Fruit fly (Drosophila melanogaster) whole organism, wandering third instar larva: ENCODE measurements around the gene CG42784.

Experiments used
- Abd-B ChIP-seq: fragments of >200 bp; optimal IDR thresholded peaks from 2 replicates; lab custom pipeline; 2017; ENCODE audit warnings: missing biosample characterization, missing genetic modification characterization
- CG9705 ChIP-seq: fragments of 200-800 bp; sonication (Bioruptor generic); optimal IDR thresholded peaks from 2 replicates; lab custom pipeline; 2018; ENCODE audit warnings: missing biosample characterization, mild to moderate bottlenecking, missing genetic modification characterization
- CrebA ChIP-seq: fragments of 200-800 bp; sonication (Bioruptor generic); optimal IDR thresholded peaks from 2 replicates; lab custom pipeline; 2016; ENCODE audit warnings: missing biosample characterization, mild to moderate bottlenecking, missing genetic modification characterization, borderline replicate concordance
- Dif ChIP-seq: fragments of 200-275, 200-300 bp; sonication (Bioruptor generic); optimal IDR thresholded peaks from 2 replicates; lab custom pipeline; 2018; ENCODE audit warnings: missing biosample characterization, missing genetic modification characterization; ENCODE audit not compliant: partially characterized antibody
- HLH106 ChIP-seq: fragments of 200-800 bp; optimal IDR thresholded peaks from 3 replicates; lab custom pipeline; 2019; ENCODE audit warnings: missing biosample characterization, mild to moderate bottlenecking, missing genetic modification characterization, moderate library complexity
- Hnf4 ChIP-seq: fragments of 200-800 bp; sonication (Bioruptor generic); optimal IDR thresholded peaks from 2 replicates; lab custom pipeline; 2016; ENCODE audit warnings: missing biosample characterization, mild to moderate bottlenecking, missing genetic modification characterization
- Hr78 ChIP-seq: fragments of >200 bp; optimal IDR thresholded peaks from 2 replicates; lab custom pipeline; 2017; ENCODE audit warnings: missing biosample characterization, missing genetic modification characterization
- Hr83 ChIP-seq: fragments of 200-300 bp; sonication (Bioruptor generic); optimal IDR thresholded peaks from 2 replicates; lab custom pipeline; 2016; ENCODE audit warnings: missing biosample characterization, mild to moderate bottlenecking, missing genetic modification characterization, moderate library complexity; ENCODE audit not compliant: poor library complexity, severe bottlenecking
- Jra ChIP-seq: sonication (Bioruptor generic); optimal IDR thresholded peaks from 2 replicates; lab custom pipeline; 2016; ENCODE audit warnings: missing biosample characterization, missing genetic modification characterization
- Mio ChIP-seq: sonication (Bioruptor generic); optimal IDR thresholded peaks from 2 replicates; lab custom pipeline; 2016; ENCODE audit warnings: missing biosample characterization, missing genetic modification characterization
- Myc ChIP-seq: fragments of >200 bp; optimal IDR thresholded peaks from 2 replicates; lab custom pipeline; 2017
- N ChIP-seq: fragments of >200 bp; optimal IDR thresholded peaks from 2 replicates; lab custom pipeline; 2018; ENCODE audit warnings: missing biosample characterization, missing external identifiers, missing genetic modification characterization
- OdsH ChIP-seq: fragments of 200-800 bp; sonication (Bioruptor generic); optimal IDR thresholded peaks from 2 replicates; lab custom pipeline; 2016; ENCODE audit warnings: missing biosample characterization, mild to moderate bottlenecking, missing genetic modification characterization
- Rel ChIP-seq, 2 experiments: fragments of 200-800 bp; sonication (Bioruptor generic) in 1 of 2; optimal IDR thresholded peaks; 2 replicates in 1 of 2; 3 replicates in 1 of 2; lab custom pipeline; 2016 to 2019; ENCODE audit warnings: mild to moderate bottlenecking in 2 of 2, missing biosample characterization in 2 of 2, missing genetic modification characterization in 2 of 2, moderate library complexity in 1 of 2
- Sp1 ChIP-seq: fragments of 200-800 bp; sonication (Bioruptor generic); optimal IDR thresholded peaks from 3 replicates; lab custom pipeline; 2019; ENCODE audit warnings: missing biosample characterization, mild to moderate bottlenecking, missing genetic modification characterization, moderate library complexity
- Vsx2 ChIP-seq: fragments of 200-300, 225-300 bp; sonication (Bioruptor generic); optimal IDR thresholded peaks from 2 replicates; lab custom pipeline; 2018; ENCODE audit warnings: missing biosample characterization, missing genetic modification characterization; ENCODE audit not compliant: partially characterized antibody
- br ChIP-seq: fragments of 200-800 bp; sonication (Bioruptor generic); optimal IDR thresholded peaks from 2 replicates; lab custom pipeline; 2016; ENCODE audit warnings: missing biosample characterization, missing genetic modification characterization
- brk ChIP-seq: fragments of 200-800 bp; sonication (Bioruptor generic); optimal IDR thresholded peaks from 2 replicates; lab custom pipeline; 2016; ENCODE audit warnings: missing biosample characterization, mild to moderate bottlenecking, missing genetic modification characterization
- dmrt93B ChIP-seq: fragments of 200-800 bp; sonication (Bioruptor generic); optimal IDR thresholded peaks from 2 replicates; lab custom pipeline; 2018; ENCODE audit warnings: missing biosample characterization, mild to moderate bottlenecking, missing genetic modification characterization
- dsf ChIP-seq: sonication (Bioruptor generic); optimal IDR thresholded peaks from 2 replicates; lab custom pipeline; 2016; ENCODE audit warnings: missing biosample characterization, missing genetic modification characterization, borderline replicate concordance
- ey ChIP-seq: fragments of 200-800 bp; sonication (Bioruptor generic); optimal IDR thresholded peaks from 2 replicates; lab custom pipeline; 2016; ENCODE audit warnings: missing biosample characterization, missing genetic modification characterization
- foxo ChIP-seq, 2 experiments: fragments of 200-800 bp; sonication (Bioruptor generic); optimal IDR thresholded peaks; 2 replicates in 1 of 2; 3 replicates in 1 of 2; lab custom pipeline; 2016 to 2017; ENCODE audit warnings: missing biosample characterization in 2 of 2, missing genetic modification characterization in 2 of 2
- fru ChIP-seq: fragments of 200-800 bp; sonication (Bioruptor generic); optimal IDR thresholded peaks from 3 replicates; lab custom pipeline; 2016; ENCODE audit warnings: missing biosample characterization, mild to moderate bottlenecking, missing genetic modification characterization
- h ChIP-seq: fragments of 200-800 bp; sonication (Bioruptor generic); optimal IDR thresholded peaks from 3 replicates; lab custom pipeline; 2016; ENCODE audit warnings: missing biosample characterization, mild to moderate bottlenecking, missing genetic modification characterization
- jim ChIP-seq: fragments of 175-275, 200-325 bp; sonication (Bioruptor generic); optimal IDR thresholded peaks from 2 replicates; lab custom pipeline; 2016; ENCODE audit warnings: missing biosample characterization, mild to moderate bottlenecking, missing genetic modification characterization
- psq ChIP-seq: fragments of 200-800 bp; sonication (Bioruptor generic); optimal IDR thresholded peaks from 3 replicates; lab custom pipeline; 2017; ENCODE audit warnings: missing biosample characterization, mild to moderate bottlenecking, missing genetic modification characterization, moderate library complexity
- rgr ChIP-seq: fragments of 200-800 bp; sonication (Bioruptor generic); optimal IDR thresholded peaks from 3 replicates; lab custom pipeline; 2016; ENCODE audit warnings: missing biosample characterization, mild to moderate bottlenecking, missing genetic modification characterization
- sage ChIP-seq: fragments of 200-800 bp; sonication (Bioruptor generic); optimal IDR thresholded peaks from 2 replicates; lab custom pipeline; 2016; ENCODE audit warnings: missing biosample characterization, mild to moderate bottlenecking, missing genetic modification characterization
- sv ChIP-seq: fragments of 200-800 bp; sonication (Bioruptor generic); optimal IDR thresholded peaks from 3 replicates; lab custom pipeline; 2016; ENCODE audit warnings: missing biosample characterization, missing genetic modification characterization
- tai ChIP-seq: sonication (Bioruptor generic); optimal IDR thresholded peaks from 2 replicates; lab custom pipeline; 2016; ENCODE audit warnings: missing biosample characterization, missing genetic modification characterization
- usp ChIP-seq: fragments of >200 bp; optimal IDR thresholded peaks from 2 replicates; lab custom pipeline; 2017; ENCODE audit warnings: missing biosample characterization, missing genetic modification characterization
- woc ChIP-seq: sonication (Bioruptor generic); optimal IDR thresholded peaks from 2 replicates; lab custom pipeline; 2016; ENCODE audit warnings: missing biosample characterization, mild to moderate bottlenecking, missing genetic modification characterization

Gene CG42784

DNA sequence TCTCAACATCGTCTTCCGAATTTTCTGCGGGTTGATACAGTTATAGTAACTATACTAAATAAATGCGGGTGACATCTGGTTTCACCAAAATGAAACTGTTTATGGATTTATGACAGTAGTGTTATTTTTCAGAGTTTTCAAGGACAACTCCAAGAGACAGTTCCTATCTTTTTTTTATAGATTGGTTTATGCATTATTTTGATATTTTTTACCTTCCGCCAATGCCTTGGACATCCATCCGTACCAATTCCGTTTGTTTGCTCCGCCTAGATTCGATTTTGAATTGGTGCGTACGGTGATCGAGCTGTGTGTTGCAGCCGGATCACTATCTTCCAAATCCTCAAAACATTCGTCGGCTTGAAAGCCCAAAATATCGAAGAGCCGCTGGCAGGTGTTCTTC is 126.7 kb downstream of the CG42784 start, which contains the start of gene CG16853:
Gene CG16853, plus strand, starts transcription at position 301 of the 400 bp plus-strand sequence.
- TF ChIP-seq psq (GFP tag; lab: Kevin White, UChicago) (no peak), HLH106 (no peak), usp (GFP tag; lab: Kevin White, UChicago) (no peak)

DNA sequence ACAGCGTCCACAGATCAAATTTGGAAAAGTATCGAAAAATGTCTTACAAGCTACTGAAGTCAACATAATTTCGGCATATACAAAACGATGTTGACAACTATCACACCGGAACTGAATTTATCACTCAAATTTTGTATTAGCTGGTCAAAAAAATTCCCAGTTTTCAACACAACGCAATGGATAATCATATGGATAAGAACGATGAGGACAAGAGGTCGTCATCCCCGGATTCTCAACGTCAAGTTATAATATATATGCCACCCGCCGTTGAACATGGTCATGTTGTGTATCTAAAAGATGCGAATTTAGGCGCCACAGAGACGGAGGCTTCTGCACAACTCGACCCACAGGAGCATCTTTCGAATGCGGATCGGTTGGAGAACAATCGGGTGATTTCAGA is 127.2 kb downstream of the CG42784 start, which contains the start of gene CG9263:
Gene CG9263, minus strand, starts transcription at position 101 of the 400 bp plus-strand sequence.
- TF ChIP-seq Dif (GFP tag; lab: Kevin White, UChicago) (no peak), woc (no peak), sv (GFP tag; lab: Kevin White, UChicago) (no peak)
- TF ChIP-seq, all 38 proteins: peak for 0

DNA sequence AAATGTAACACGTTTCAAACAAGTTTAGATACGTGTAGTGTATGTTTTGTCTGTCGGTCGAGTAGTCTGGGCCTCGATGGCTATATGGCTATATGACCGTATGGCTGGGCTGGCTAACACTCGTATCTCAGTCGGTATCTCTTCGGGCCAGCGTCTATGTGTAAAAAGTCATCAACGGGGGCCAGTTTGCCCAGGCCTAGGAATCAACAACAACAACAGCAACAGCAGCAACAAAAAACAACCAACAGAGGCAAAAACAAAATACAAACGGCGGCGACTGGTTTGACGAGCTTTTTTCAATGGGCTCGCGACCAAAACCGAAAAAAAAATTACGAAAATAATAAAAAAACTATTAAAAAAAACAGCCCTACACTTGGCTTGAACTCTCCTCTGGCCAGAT is 130.4 kb downstream of the CG42784 start:
- no peak for TF ChIP-seq sage
- no peak for TF ChIP-seq CrebA (GFP tag; lab: Kevin White, UChicago)
- TF ChIP-seq tai (GFP tag; lab: Kevin White, UChicago), result no peak
- no peak for TF ChIP-seq Rel (GFP tag; optimal IDR thresholded peaks at IDR 0.05; lab: Kevin White, UChicago)
- no peak for TF ChIP-seq Rel (tag; optimal IDR thresholded peaks at IDR 0.05; lab: Kevin White, UChicago)
- TF ChIP-seq jim (GFP tag; lab: Kevin White, UChicago), result no peak
- TF ChIP-seq Hr78, result no peak
- no peak for TF ChIP-seq woc
- TF ChIP-seq Myc, result no peak
- no peak for TF ChIP-seq Sp1 (GFP tag; lab: Kevin White, UChicago)
- no peak for TF ChIP-seq rgr (GFP tag; lab: Kevin White, UChicago)
- no peak for TF ChIP-seq Mio (GFP tag; lab: Kevin White, UChicago)
- no peak for TF ChIP-seq sv (GFP tag; lab: Kevin White, UChicago)
- TF ChIP-seq Hr83 (GFP tag; lab: Kevin White, UChicago), result no peak

- peak; percentile 69 for TF ChIP-seq br (GFP tag; lab: Kevin White, UChicago)
- TF ChIP-seq OdsH (GFP tag; lab: Kevin White, UChicago), result peak; percentile 66
- peak; percentile 61 for TF ChIP-seq rgr (GFP tag; lab: Kevin White, UChicago)
- TF ChIP-seq N, result no peak
- no peak for TF ChIP-seq Hr83 (GFP tag; lab: Kevin White, UChicago)
- peak; percentile 73 for TF ChIP-seq woc
- TF ChIP-seq fru (GFP tag; lab: Kevin White, UChicago), result peak; percentile 84
- TF ChIP-seq sage, result no peak
- no peak for TF ChIP-seq brk (GFP tag; lab: Kevin White, UChicago)
- TF ChIP-seq dsf, result no peak
- no peak for TF ChIP-seq Rel (GFP tag; optimal IDR thresholded peaks at IDR 0.05; lab: Kevin White, UChicago)
- peak; percentile 69 for TF ChIP-seq Rel (tag; optimal IDR thresholded peaks at IDR 0.05; lab: Kevin White, UChicago)
- TF ChIP-seq Sp1 (GFP tag; lab: Kevin White, UChicago), result peak; percentile 68
- TF ChIP-seq foxo (GFP tag; optimal IDR thresholded peaks at IDR 0.05; lab: Kevin White, UChicago), result peak in 1 of 2 experiments; percentile 82
- TF ChIP-seq ey (GFP tag; lab: Kevin White, UChicago), result peak; percentile 75
- no peak for TF ChIP-seq CrebA (GFP tag; lab: Kevin White, UChicago)
- no peak for TF ChIP-seq Vsx2 (GFP tag; lab: Kevin White, UChicago)
- peak; percentile 26 for TF ChIP-seq sv (GFP tag; lab: Kevin White, UChicago)
- TF ChIP-seq Hnf4 (GFP tag; lab: Kevin White, UChicago), result peak; percentile 50
- peak; percentile 53 for TF ChIP-seq tai (GFP tag; lab: Kevin White, UChicago)
- peak; percentile 51 for TF ChIP-seq psq (GFP tag; lab: Kevin White, UChicago)
- TF ChIP-seq usp (GFP tag; lab: Kevin White, UChicago), result no peak
- TF ChIP-seq h (GFP tag; lab: Kevin White, UChicago), result peak; percentile 81
- TF ChIP-seq Myc, result no peak
- no peak for TF ChIP-seq Dif (GFP tag; lab: Kevin White, UChicago)
- TF ChIP-seq CG9705 (GFP tag; lab: Kevin White, UChicago), result peak; percentile 47
- TF ChIP-seq Hr78, result no peak
- TF ChIP-seq Abd-B (GFP tag; lab: Kevin White, UChicago), result no peak
- peak; percentile 52 for TF ChIP-seq Jra (GFP tag; lab: Kevin White, UChicago)
- TF ChIP-seq dmrt93B (GFP tag; lab: Kevin White, UChicago), result peak; percentile 78
- TF ChIP-seq HLH106, result peak; percentile 74
These were observed 132.8 kb downstream of the CG42784 start for dm6 chr2L:13547738-13548726.
